Worm (Caenorhabditis elegans) whole organism, midembryonic: ENCODE data around the gene C28D4.7.
"Not testable (repeated sequence)": the region's sequence is repeated elsewhere in the genome, so short reads cannot be mapped to it uniquely, and the experiment has no call there.

Experiments used
- T22C8.4 ChIP-seq: fragments of 200-800 bp; sonication (Bioruptor generic); IDR thresholded peaks from 2 replicates; pipeline ENCODE4 v1.3.6; 2022; ENCODE audit warnings: missing genetic modification characterization, missing compliant biosample characterization
- cog-1 ChIP-seq: sonication (generic microtip); optimal IDR thresholded peaks from 2 replicates; lab custom pipeline; 2016; ENCODE audit warnings: missing genetic modification characterization, missing compliant biosample characterization
- flt-1 ChIP-seq: fragments of 200-800 bp; sonication (Bioruptor generic); IDR thresholded peaks from 2 replicates; pipeline ENCODE4 v1.3.6; 2022; ENCODE audit warnings: missing genetic modification characterization, missing compliant biosample characterization
- klf-2 ChIP-seq: fragments of 200-800 bp; sonication (Bioruptor generic); conservative IDR thresholded peaks from 2 replicates; pipeline ENCODE4 v1.3.6; 2022; ENCODE audit warnings: missing genetic modification reagents, missing genetic modification characterization, missing compliant biosample characterization
- med-1 ChIP-seq: sonication (generic microtip); optimal IDR thresholded peaks from 2 replicates; lab custom pipeline; 2017; ENCODE audit warnings: missing genetic modification characterization, mild to moderate bottlenecking, missing compliant biosample characterization, antibody characterized with exemption, missing genetic modification reagents; ENCODE audit not compliant: insufficient read depth
- ref-1 ChIP-seq: fragments of 200-800 bp; sonication (Bioruptor generic); conservative IDR thresholded peaks from 2 replicates; pipeline ENCODE4 v1.3.6; 2022; ENCODE audit warnings: missing genetic modification reagents, missing genetic modification characterization, missing compliant biosample characterization
- tab-1 ChIP-seq: fragments of 200-800 bp; sonication (Bioruptor generic); IDR thresholded peaks from 2 replicates; pipeline ENCODE4 v1.3.6; 2022; ENCODE audit warnings: missing genetic modification characterization, missing compliant biosample characterization
- ztf-23 ChIP-seq: fragments of 200-800 bp; sonication (Bioruptor generic); IDR thresholded peaks from 2 replicates; pipeline ENCODE4 v1.3.6; 2022; ENCODE audit warnings: missing genetic modification reagents, missing genetic modification characterization, missing compliant biosample characterization
- ztf-29 ChIP-seq: fragments of 200-800 bp; sonication (Bioruptor generic); IDR thresholded peaks from 2 replicates; pipeline ENCODE4 v1.3.6; 2022; ENCODE audit warnings: missing genetic modification reagents, missing genetic modification characterization, missing compliant biosample characterization

Gene C28D4.7

DNA sequence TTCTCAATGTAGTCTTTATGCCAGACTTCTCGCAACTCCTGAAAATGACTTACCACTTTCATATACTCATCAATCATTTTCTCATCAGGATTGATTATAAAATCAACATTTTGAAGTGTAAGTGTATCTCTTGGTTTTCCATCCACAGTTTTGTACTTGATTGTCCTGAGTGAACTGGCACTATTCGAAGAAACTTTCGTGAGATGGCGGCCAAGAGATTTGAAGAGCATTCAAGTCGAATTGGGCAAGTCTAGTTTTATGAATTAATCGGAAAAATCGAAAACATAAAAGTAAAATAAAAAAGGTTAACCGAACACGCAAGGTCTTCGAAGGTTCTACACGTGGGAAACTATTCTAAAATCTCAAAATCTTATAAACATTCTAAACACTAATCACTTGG, at the start of gene C28D4.7:
Gene C28D4.7, minus strand, starts transcription at position 265 of the 400 bp plus-strand sequence.
- TF ChIP-seq ztf-23 (GFP tag; lab: Robert Waterston, UW) (no peak), ref-1 (no peak), cog-1 (tag; lab: Kevin White, UChicago) (no peak)

DNA sequence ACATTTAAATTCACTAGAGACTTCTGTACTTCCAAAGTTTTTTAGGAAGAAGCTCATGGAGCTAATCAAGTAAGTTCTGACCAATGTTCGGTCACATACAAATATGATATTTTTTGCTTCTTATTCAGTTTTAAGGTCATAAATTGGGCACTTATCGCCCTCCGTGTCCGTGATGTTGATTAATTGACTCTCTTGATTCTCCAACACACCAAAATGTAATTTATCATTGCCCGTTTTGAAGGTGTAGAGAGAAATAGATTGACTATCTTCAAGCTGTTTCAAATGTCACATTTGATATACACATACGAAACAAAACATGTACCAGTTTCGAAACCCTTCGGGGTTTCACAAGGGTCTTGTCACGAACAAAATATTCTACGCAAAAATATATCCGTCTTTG, 47.8 kb upstream of the C28D4.7 start:
- TF ChIP-seq cog-1 (tag; lab: Kevin White, UChicago): no peak

DNA sequence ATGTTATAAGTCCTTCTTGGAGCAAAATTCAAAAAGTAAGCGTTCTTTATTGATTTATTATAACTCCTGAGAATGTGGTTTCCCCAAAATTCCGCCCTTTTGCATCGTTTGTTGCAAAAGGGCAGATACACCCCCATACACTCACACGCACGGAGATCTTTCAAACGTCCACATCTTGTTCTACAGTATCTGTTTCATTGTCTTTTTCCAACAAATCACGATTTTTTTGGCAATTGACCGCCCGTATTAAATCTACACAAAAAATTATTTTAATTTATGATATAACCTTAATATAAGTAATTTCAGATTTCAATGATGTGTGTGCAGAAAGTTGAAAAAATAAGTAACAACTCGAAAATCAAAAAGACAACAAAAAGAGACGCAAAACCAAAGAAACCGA, 46.5 kb upstream of the C28D4.7 start, which contains the start of gene T13F2.4:
Gene T13F2.4, plus strand, starts transcription at position 301 of the 400 bp plus-strand sequence.
- TF ChIP-seq ref-1 (no peak), T22C8.4 (GFP tag; lab: Robert Waterston, UW) (no peak), med-1 (GFP tag; lab: Kevin White, UChicago) (no peak), ztf-29 (GFP tag; lab: Robert Waterston, UW) (no peak), klf-2 (GFP tag; lab: Robert Waterston, UW) (no peak), ztf-23 (GFP tag; lab: Robert Waterston, UW) (no peak), tab-1 (GFP tag; lab: Robert Waterston, UW) (no peak), flt-1 (GFP tag; lab: Robert Waterston, UW) (no peak), cog-1 (tag; lab: Kevin White, UChicago) (no peak)

DNA sequence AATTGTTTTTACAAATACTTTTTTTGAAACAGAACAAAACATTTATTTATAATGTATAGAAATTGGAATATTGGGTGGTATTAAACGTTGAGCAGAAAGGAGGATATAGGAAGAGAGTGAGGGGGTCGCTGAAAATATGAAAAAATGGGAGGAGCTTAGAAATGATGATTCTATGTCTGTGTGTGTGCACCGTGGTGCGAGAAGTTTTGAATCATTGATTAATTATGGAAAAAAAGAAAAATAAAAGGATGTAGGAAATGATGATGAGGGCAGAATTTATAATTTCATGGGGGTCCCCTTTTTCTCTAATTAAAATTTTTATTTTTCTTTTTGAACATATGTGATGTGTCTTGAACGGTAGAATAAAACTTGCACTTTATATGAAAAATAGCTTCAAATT, 41.7 kb upstream of the C28D4.7 start, which contains the start of gene sre-4:
Gene sre-4, minus strand, starts transcription at position 101 of the 400 bp plus-strand sequence.
- no peak for TF ChIP-seq klf-2 (GFP tag; lab: Robert Waterston, UW)
- TF ChIP-seq tab-1 (GFP tag; lab: Robert Waterston, UW): no peak
- no peak for TF ChIP-seq ztf-29 (GFP tag; lab: Robert Waterston, UW)
- TF ChIP-seq flt-1 (GFP tag; lab: Robert Waterston, UW): no peak
- TF ChIP-seq med-1 (GFP tag; lab: Kevin White, UChicago): no peak
- TF ChIP-seq ref-1: no peak
- no peak for TF ChIP-seq ztf-23 (GFP tag; lab: Robert Waterston, UW)

DNA sequence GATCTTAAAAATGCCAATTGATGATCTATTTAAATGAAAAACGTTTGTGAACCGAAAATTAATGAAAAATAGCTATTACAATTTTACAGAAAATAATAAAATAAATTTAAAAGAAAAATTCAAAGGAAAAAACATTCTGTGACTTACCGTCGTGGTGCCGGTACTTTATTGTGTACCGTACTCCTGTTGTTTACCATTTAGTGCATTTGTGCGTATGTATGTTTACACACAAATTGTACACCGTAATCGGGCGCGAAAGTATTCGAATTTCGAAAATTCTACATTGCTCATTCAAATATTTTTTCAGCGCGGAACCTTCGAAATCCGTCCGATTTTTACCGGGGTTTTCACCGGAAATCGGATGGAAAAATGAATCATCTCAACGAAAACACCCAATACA, 35.1 kb upstream of the C28D4.7 start, which contains the start of gene T13F2.6:
Gene T13F2.6, plus strand, starts transcription at position 306 of the 400 bp plus-strand sequence.
- TF ChIP-seq ztf-23 (GFP tag; lab: Robert Waterston, UW): no peak
- TF ChIP-seq ref-1: no peak
- TF ChIP-seq tab-1 (GFP tag; lab: Robert Waterston, UW): no peak
- no peak for TF ChIP-seq cog-1 (tag; lab: Kevin White, UChicago)
- TF ChIP-seq med-1 (GFP tag; lab: Kevin White, UChicago): no peak
- TF ChIP-seq T22C8.4 (GFP tag; lab: Robert Waterston, UW): no peak
- no peak for TF ChIP-seq flt-1 (GFP tag; lab: Robert Waterston, UW)
- no peak for TF ChIP-seq ztf-29 (GFP tag; lab: Robert Waterston, UW)
- TF ChIP-seq klf-2 (GFP tag; lab: Robert Waterston, UW): no peak

DNA sequence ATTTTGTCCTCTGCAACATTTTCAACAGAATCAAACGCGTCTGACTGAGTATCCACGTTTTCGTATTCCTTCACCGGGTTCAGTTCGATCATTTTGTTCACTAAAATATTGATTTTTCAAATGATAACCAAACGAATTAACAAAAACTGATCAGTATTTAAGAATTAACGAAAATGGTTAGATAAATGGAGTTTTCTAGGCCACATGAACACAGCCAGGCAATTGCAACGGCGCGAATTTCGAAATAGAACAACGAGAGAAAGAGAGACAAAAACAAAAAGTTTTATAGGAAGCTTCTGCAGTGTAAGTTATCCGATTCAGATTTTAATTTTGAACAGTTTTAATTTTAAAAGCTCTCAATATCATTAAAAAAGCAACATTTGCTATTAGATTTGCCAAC, 34.6 kb upstream of the C28D4.7 start, which contains the start of gene sna-2:
Gene sna-2, minus strand, starts transcription at position 100 of the 400 bp plus-strand sequence.
- no peak for TF ChIP-seq flt-1 (GFP tag; lab: Robert Waterston, UW)
- no peak for TF ChIP-seq med-1 (GFP tag; lab: Kevin White, UChicago)
- TF ChIP-seq cog-1 (tag; lab: Kevin White, UChicago): no peak
- no peak for TF ChIP-seq ref-1
- TF ChIP-seq T22C8.4 (GFP tag; lab: Robert Waterston, UW): no peak

DNA sequence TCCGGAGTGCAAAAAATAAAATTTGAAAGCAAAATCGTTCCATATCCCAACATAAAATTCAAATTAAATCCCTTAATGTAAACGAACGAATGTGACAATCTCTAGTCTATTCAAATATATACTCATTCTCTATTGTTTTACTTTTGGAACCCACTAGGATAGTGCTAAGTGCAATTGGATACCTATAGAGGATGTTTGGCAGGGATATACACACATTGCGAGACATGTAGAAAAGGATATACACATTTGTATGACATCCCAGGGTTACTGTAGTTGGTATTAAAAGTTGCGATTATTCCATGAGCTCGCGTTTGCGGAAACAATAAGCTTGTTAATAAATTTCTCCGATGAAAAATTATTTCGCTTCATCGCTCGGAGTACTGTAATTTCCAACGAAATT, 30.5 kb upstream of the C28D4.7 start:
- TF ChIP-seq cog-1 (tag; lab: Kevin White, UChicago) (no peak), flt-1 (GFP tag; lab: Robert Waterston, UW) (peak; percentile 41; the same call in 1 of the 2 replicates)

DNA sequence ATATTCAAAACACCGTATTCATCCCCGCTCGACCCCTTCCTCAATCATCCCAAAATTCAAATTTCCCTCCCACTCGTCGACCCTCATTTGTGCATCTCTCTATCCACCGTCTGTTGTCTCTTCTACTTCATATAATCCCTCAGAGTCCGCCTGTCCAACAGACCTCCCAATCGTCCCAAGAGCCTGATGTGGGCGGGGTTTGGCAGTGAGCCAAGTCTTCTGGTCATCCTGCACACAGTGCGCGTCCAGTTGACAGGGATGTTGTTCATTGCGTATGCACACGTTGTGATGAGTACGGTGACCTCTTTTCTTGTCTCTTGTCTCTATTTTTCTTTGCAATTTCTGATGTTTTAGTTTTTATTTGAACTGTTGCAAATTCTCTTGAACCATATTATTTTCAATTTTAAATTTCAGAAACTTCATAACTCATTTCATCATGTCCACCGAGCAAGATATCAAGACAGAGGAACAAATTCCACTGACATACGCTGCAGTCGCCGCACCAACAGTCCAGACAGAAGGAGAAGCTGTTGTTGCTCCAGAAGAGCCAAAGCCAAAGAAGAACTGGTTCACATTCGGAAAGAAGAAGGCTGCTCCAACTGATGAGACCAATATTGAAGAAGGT, 29.3 kb upstream of the C28D4.7 start, which contains the start of gene cav-1:
Gene cav-1, plus strand, starts transcription at position 415 of the 625 bp plus-strand sequence.
- TF ChIP-seq flt-1 (GFP tag; lab: Robert Waterston, UW) (0 out of 2 replicates have a peak, but pooled peaks have one; percentile 10), tab-1 (GFP tag; lab: Robert Waterston, UW) (no peak), ztf-29 (GFP tag; lab: Robert Waterston, UW) (no peak)

DNA sequence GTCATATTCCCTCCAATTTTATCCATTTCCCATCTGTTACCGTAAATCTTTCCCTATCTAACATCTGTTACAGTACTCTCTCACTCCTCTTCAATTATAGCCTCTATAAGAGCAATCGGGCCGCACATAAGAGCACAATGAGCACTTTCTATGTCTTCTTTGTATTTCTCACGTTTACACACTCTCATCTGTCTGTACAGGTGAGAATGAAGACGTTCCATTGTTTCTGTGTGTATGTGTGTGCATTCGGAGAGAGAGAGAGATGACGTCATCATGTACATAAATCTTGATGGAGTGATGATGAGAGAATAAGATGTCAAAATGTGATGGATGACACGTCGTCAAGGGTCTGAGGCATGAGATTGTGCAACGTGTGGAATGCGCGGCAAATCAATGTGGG, 27.9 kb upstream of the C28D4.7 start:
- TF ChIP-seq T22C8.4 (GFP tag; lab: Robert Waterston, UW) (no peak), flt-1 (GFP tag; lab: Robert Waterston, UW) (no peak), klf-2 (GFP tag; lab: Robert Waterston, UW) (no peak), tab-1 (GFP tag; lab: Robert Waterston, UW) (no peak), cog-1 (tag; lab: Kevin White, UChicago) (peak; percentile 11)

DNA sequence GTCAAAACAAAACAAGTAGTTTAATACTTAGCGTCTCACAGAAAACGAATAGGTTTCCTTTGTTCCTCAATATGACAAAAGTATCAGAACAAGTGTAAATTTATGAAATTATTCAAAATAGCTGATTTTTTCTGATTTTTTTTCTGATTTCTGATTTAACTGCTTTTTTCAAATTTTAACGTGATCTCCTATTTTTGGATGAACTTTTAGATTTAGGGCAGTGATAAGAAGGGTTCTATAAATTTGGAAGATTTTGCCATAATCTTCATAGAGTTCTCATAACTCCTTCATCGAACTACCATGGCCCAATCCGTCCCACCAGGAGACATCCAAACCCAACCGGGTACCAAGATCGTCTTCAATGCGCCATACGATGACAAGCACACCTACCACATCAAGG, 26.8 kb upstream of the C28D4.7 start, which contains the start of gene msp-78:
Gene msp-78, plus strand, starts transcription at position 301 of the 400 bp plus-strand sequence.
- not testable (repeated sequence) for TF ChIP-seq ref-1; flt-1 (GFP tag; lab: Robert Waterston, UW); klf-2 (GFP tag; lab: Robert Waterston, UW)

DNA sequence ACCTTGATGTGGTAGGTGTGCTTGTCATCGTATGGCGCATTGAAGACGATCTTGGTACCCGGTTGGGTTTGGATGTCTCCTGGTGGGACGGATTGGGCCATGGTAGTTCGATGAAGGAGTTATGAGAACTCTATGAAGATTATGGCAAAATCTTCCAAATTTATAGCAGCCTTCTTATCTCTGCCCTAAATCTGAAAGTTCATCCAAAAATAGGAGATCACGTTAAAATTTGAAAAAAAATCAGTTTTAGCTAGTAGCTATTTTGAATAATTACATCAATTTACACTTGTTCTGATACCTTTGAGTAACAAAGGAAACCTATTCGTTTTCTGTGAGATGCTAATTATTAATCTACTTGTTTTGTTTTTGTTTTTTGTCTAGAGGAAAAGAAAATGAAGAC, 24.1 kb upstream of the C28D4.7 start, which contains the start of gene msp-79:
Gene msp-79, minus strand, starts transcription at position 101 of the 400 bp plus-strand sequence.
- not testable (repeated sequence) for TF ChIP-seq klf-2, ztf-29, flt-1 (GFP tag; lab: Robert Waterston, UW)
